Worm (Caenorhabditis elegans): ENCODE measurements around the gene egl-1.
A peak's percentile ranks its signal among the peaks of the same experiment; 100 is the strongest.

egl-1 gene

DNA sequence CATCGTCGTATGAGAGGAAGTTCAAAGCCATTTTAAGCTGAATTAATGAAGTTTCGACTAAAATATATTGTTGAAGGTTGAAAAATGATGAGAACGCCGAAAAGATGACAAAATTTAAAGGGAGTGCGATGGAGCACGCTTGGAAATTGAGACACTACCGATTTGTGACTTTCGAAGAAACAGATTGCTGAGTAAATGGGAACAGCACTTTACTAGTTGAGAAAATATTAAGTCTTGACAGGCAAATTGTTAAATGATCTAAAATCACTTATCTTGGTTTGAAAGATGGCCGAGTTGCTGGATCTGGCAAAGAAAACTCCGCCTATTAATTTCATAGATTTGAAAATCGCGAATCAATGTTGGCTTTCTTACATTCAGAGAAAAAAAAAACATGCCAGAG, 8.9 kb downstream of the egl-1 start, which contains the start of gene rpoa-12:
rpoa-12 (minus strand) TSS at position 37 of the 400 bp plus-strand sequence.
- TF ChIP-seq sea-1 (GFP tag; conservative IDR thresholded peaks at IDR 0.05), result no peak
- TF ChIP-seq tbx-37 (GFP tag; conservative IDR thresholded peaks at IDR 0.05), result peak; percentile 59; the same call in 1 of the 2 replicates
- no peak for TF ChIP-seq aly-1 (tag; optimal IDR thresholded peaks at IDR 0.05)
- TF ChIP-seq pes-1 (GFP tag; IDR thresholded peaks at IDR 0.05), result no peak
- no peak for TF ChIP-seq B0310.2 (tag; optimal IDR thresholded peaks at IDR 0.05)
- TF ChIP-seq hmbx-1 (tag; optimal IDR thresholded peaks at IDR 0.05), result no peak

DNA sequence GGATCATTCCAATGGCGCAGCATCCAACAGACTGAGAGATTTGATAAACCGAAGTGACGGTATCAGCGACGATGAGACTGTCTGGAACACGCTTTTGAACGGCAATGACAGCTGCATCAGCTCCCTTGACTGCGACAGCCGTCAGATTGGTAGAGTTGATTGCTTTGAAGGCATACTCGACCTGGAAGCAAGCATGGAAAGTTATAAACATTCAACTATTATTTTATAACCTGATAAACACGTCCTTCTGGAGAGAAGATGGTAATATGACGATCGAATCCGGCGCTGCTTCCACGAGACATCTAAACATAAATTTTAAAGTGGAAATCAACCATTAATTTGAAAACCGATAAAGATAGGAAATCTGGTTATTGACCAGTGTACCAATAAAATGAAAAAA, 9.8 kb downstream of the egl-1 start, which contains the start of gene pas-1:
pas-1 (minus strand) TSS at position 302 of the 400 bp plus-strand sequence.
- no peak for TF ChIP-seq hmbx-1 (tag; optimal IDR thresholded peaks at IDR 0.05)
- no peak for TF ChIP-seq ama-1 (optimal IDR thresholded peaks at IDR 0.05)
- TF ChIP-seq flt-1 (GFP tag; IDR thresholded peaks at IDR 0.05), result no peak
- TF ChIP-seq hnd-1 (tag; optimal IDR thresholded peaks at IDR 0.05), result no peak
- TF ChIP-seq scrt-1 (GFP tag; IDR thresholded peaks at IDR 0.05), result 0 out of 2 replicates have a peak, but pooled peaks have one; percentile 11

DNA sequence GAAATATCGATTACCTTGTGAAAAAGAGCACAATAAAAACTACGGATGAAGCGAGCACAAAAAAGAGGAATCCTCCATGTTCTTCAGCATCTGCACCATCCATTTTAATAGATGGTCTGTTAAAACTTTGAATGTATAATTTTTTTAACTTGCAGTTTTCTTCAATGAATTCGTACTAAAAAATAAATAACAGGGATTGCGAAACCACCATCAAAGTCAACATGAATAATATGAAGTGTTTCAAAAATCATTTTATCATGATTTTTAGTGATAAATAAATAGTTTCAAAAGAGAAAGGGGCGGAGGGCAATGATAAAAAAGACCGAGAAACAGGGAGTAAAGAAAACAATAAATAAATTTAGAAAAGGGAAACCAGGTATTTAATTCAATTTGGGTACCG, 10.8 kb downstream of the egl-1 start, which contains the start of gene dhs-22:
dhs-22 (minus strand) TSS at position 116 of the 400 bp plus-strand sequence.
- no peak for TF ChIP-seq sea-1 (GFP tag; conservative IDR thresholded peaks at IDR 0.05)
- TF ChIP-seq B0310.2 (tag; optimal IDR thresholded peaks at IDR 0.05), result no peak
- TF ChIP-seq flt-1 (GFP tag; IDR thresholded peaks at IDR 0.05), result no peak
- no peak for TF ChIP-seq tbx-11 (GFP tag; IDR thresholded peaks at IDR 0.05)
- TF ChIP-seq aly-1 (tag; optimal IDR thresholded peaks at IDR 0.05), result no peak
- TF ChIP-seq hnd-1 (tag; optimal IDR thresholded peaks at IDR 0.05), result no peak
- no peak for TF ChIP-seq ceh-36 (tag; optimal IDR thresholded peaks at IDR 0.05)
- TF ChIP-seq ceh-13 (GFP tag; optimal IDR thresholded peaks at IDR 0.05), result no peak
- TF ChIP-seq F13C5.2 (tag; optimal IDR thresholded peaks at IDR 0.05), result no peak
- TF ChIP-seq pes-1 (GFP tag; IDR thresholded peaks at IDR 0.05), result no peak
- TF ChIP-seq hmg-4 (GFP tag; optimal IDR thresholded peaks at IDR 0.05), result no peak
- TF ChIP-seq hmbx-1 (tag; optimal IDR thresholded peaks at IDR 0.05), result no peak
- TF ChIP-seq tbx-37 (GFP tag; conservative IDR thresholded peaks at IDR 0.05), result no peak
- no peak for TF ChIP-seq ama-1 (optimal IDR thresholded peaks at IDR 0.05)
- TF ChIP-seq ets-7 (tag; optimal IDR thresholded peaks at IDR 0.05), result no peak
- no peak for TF ChIP-seq scrt-1 (GFP tag; IDR thresholded peaks at IDR 0.05)
- no peak for TF ChIP-seq tra-4 (tag; optimal IDR thresholded peaks at IDR 0.05)

DNA sequence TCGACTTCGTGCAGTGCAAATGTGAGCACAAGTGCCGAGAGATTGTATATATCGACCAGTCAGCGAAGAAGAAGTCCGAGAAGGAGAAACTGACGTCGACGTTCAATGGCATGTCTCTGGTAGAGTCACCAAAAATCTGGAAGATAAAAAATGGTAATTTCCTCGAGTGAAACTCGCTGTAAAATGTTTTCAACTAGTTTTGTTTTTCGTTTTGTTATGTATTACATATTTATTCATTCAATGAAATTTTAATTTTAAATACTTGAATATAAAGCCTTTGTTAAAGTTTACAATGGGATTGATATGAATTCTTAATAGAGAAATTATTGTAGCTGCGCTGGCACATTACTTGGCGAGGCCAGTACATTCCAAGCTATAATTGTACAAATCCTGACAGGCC, 12.3 kb downstream of the egl-1 start:
- no peak for TF ChIP-seq hnd-1 (tag; optimal IDR thresholded peaks at IDR 0.05)
- TF ChIP-seq tbx-37 (GFP tag; conservative IDR thresholded peaks at IDR 0.05), result no peak
- no peak for TF ChIP-seq pes-1 (GFP tag; IDR thresholded peaks at IDR 0.05)
- TF ChIP-seq flt-1 (GFP tag; IDR thresholded peaks at IDR 0.05), result no peak
- no peak for TF ChIP-seq tra-4 (tag; optimal IDR thresholded peaks at IDR 0.05)
- TF ChIP-seq aly-1 (tag; optimal IDR thresholded peaks at IDR 0.05), result no peak
- no peak for TF ChIP-seq tbx-11 (GFP tag; IDR thresholded peaks at IDR 0.05)
- no peak for TF ChIP-seq ceh-13 (GFP tag; optimal IDR thresholded peaks at IDR 0.05)
- TF ChIP-seq ets-7 (tag; optimal IDR thresholded peaks at IDR 0.05), result no peak
- TF ChIP-seq B0310.2 (tag; optimal IDR thresholded peaks at IDR 0.05), result no peak
- no peak for TF ChIP-seq ceh-36 (tag; optimal IDR thresholded peaks at IDR 0.05)
- no peak for TF ChIP-seq scrt-1 (GFP tag; IDR thresholded peaks at IDR 0.05)
- TF ChIP-seq ama-1 (optimal IDR thresholded peaks at IDR 0.05), result no peak
- TF ChIP-seq sea-1 (GFP tag; conservative IDR thresholded peaks at IDR 0.05), result no peak
- no peak for TF ChIP-seq F13C5.2 (tag; optimal IDR thresholded peaks at IDR 0.05)
- TF ChIP-seq hmg-4 (GFP tag; optimal IDR thresholded peaks at IDR 0.05), result no peak
- no peak for TF ChIP-seq hmbx-1 (tag; optimal IDR thresholded peaks at IDR 0.05)

DNA sequence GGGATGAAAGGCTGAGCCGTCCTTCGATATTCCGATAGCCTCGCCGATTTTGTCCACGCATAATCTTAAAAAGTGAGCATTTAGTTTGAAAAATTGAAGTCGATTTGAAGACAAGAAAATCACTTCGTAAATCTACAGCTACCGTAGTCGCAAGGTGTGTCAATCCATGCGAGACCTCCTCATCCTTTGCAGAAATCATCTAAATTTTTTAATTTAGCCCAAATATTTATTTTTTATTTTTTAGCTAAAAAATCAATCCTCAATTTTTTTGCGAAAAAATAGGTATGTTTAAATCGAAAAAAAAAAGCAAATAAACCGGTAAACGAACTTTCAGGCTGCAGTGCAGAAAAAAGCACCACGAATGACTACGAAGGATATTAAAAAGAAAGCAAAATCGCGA, 14.4 kb downstream of the egl-1 start, which contains the start of the genes nxf-2 and set-31:
nxf-2 (minus strand) TSS at position 101 of the 400 bp plus-strand sequence.
set-31 (plus strand) TSS at position 169 of the 400 bp plus-strand sequence.
- TF ChIP-seq sea-1 (GFP tag; conservative IDR thresholded peaks at IDR 0.05) (no peak), pes-1 (GFP tag; IDR thresholded peaks at IDR 0.05) (no peak), scrt-1 (GFP tag; IDR thresholded peaks at IDR 0.05) (no peak), F13C5.2 (tag; optimal IDR thresholded peaks at IDR 0.05) (no peak), ama-1 (optimal IDR thresholded peaks at IDR 0.05) (no peak), tbx-11 (GFP tag; IDR thresholded peaks at IDR 0.05) (no peak), hmbx-1 (tag; optimal IDR thresholded peaks at IDR 0.05) (no peak), flt-1 (GFP tag; IDR thresholded peaks at IDR 0.05) (no peak), tbx-37 (GFP tag; conservative IDR thresholded peaks at IDR 0.05) (no peak), tra-4 (tag; optimal IDR thresholded peaks at IDR 0.05) (no peak), hmg-4 (GFP tag; optimal IDR thresholded peaks at IDR 0.05) (no peak), ceh-13 (GFP tag; optimal IDR thresholded peaks at IDR 0.05) (no peak), ets-7 (tag; optimal IDR thresholded peaks at IDR 0.05) (no peak), ceh-36 (tag; optimal IDR thresholded peaks at IDR 0.05) (no peak), hnd-1 (tag; optimal IDR thresholded peaks at IDR 0.05) (no peak), aly-1 (tag; optimal IDR thresholded peaks at IDR 0.05) (no peak), B0310.2 (tag; optimal IDR thresholded peaks at IDR 0.05) (no peak)

DNA sequence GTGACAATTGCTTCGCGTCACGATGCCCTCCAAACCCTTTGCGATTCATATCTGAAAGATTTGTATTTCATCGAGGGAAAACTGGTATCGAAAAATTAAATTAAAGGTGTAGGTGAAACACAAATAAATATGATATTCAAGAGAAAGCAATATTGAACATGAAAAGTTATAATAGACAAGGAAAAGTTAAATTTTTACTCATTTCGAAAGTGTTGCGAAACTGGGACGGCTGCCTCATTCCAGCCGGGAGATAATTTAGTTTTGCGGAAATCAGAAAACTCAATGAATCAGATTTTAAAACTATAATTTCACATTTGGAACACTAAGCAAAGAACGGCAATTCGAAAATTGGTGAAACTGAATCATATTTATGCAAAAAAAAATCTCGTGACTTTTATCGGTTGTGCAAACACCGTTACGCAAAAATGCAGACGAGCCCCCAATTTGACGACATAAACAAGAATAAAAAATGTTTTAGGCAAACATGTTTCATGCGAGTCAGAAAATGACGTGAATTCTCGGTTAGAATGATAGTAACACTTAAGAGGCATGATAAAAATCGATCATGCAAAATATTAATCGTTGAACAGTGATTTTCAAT, 17.1 kb downstream of the egl-1 start, which contains the start of the genes nxf-1 and C15H11.11:
nxf-1 (minus strand) TSS at position 51 of the 601 bp plus-strand sequence.
C15H11.11 (plus strand) TSS at position 536 of the 601 bp plus-strand sequence.
- no peak for TF ChIP-seq hnd-1 (tag; optimal IDR thresholded peaks at IDR 0.05)
- no peak for TF ChIP-seq ama-1 (optimal IDR thresholded peaks at IDR 0.05)
- TF ChIP-seq B0310.2 (tag; optimal IDR thresholded peaks at IDR 0.05), result no peak
- no peak for TF ChIP-seq ceh-36 (tag; optimal IDR thresholded peaks at IDR 0.05)
- TF ChIP-seq tra-4 (tag; optimal IDR thresholded peaks at IDR 0.05), result no peak
- TF ChIP-seq F13C5.2 (tag; optimal IDR thresholded peaks at IDR 0.05), result peak; percentile 52
- no peak for TF ChIP-seq ceh-13 (GFP tag; optimal IDR thresholded peaks at IDR 0.05)
- TF ChIP-seq tbx-11 (GFP tag; IDR thresholded peaks at IDR 0.05), result no peak

DNA sequence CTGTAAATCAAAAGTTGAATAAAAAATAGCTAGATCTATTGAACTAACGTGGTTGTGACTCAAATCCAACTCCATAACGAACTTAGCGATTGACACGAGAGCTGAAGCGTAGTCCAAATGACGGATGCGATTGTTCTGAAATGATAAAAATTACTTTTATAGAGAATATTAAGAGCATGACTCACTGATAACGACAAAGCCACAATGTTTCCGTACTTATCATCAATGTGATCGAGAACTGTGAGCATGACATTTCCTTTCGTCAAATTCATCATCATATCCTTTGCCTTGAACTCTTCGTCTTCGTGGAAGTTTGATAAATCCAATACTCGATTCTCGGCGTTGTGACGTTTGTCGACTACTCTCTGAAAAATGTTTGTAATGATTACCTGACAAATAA, 18.1 kb downstream of the egl-1 start:
- no peak for TF ChIP-seq ceh-13 (GFP tag; optimal IDR thresholded peaks at IDR 0.05)
- no peak for TF ChIP-seq ama-1 (optimal IDR thresholded peaks at IDR 0.05)
- no peak for TF ChIP-seq ets-7 (tag; optimal IDR thresholded peaks at IDR 0.05)
- TF ChIP-seq hmbx-1 (tag; optimal IDR thresholded peaks at IDR 0.05), result no peak
- TF ChIP-seq pes-1 (GFP tag; IDR thresholded peaks at IDR 0.05), result no peak
- no peak for TF ChIP-seq flt-1 (GFP tag; IDR thresholded peaks at IDR 0.05)
